Worm (Caenorhabditis elegans) whole organism, L1 larva: Measurements from ENCODE around the gene Y32G9A.5.

Experiments
- elt-2 ChIP-seq: sonication (generic microtip); optimal IDR thresholded peaks from 2 replicates; lab custom pipeline; 2016; ENCODE audit warnings: missing genetic modification characterization, mild to moderate bottlenecking, inconsistent platforms, missing compliant biosample characterization, missing genetic modification reagents
- jun-1 ChIP-seq: fragments of 150-350 bp; optimal IDR thresholded peaks from 2 replicates; lab custom pipeline; 2014; ENCODE audit warnings: missing biosample characterization, missing genetic modification reagents, missing genetic modification characterization
- mep-1 ChIP-seq: fragments of 150-350 bp; optimal IDR thresholded peaks from 2 replicates; lab custom pipeline; 2014; ENCODE audit warnings: missing biosample characterization, missing genetic modification characterization
- nhr-76 ChIP-seq: sonication (generic microtip); optimal IDR thresholded peaks from 2 replicates; lab custom pipeline; 2017; ENCODE audit warnings: missing biosample characterization, missing genetic modification characterization
- nhr-77 ChIP-seq: fragments of 150-350 bp; optimal IDR thresholded peaks from 2 replicates; lab custom pipeline; 2014; ENCODE audit warnings: missing biosample characterization, missing genetic modification characterization
- snpc-4 ChIP-seq: fragments of 150-350 bp; optimal IDR thresholded peaks from 2 replicates; lab custom pipeline; 2014; ENCODE audit warnings: missing biosample characterization, missing genetic modification characterization
- unc-130 ChIP-seq: fragments of 150-350 bp; optimal IDR thresholded peaks from 2 replicates; lab custom pipeline; 2017; ENCODE audit warnings: missing biosample characterization, missing genetic modification characterization, inconsistent platforms
- ztf-11 ChIP-seq, 2 experiments: sonication (generic microtip); optimal IDR thresholded peaks; 2 replicates each; lab custom pipeline; 2016 to 2017; ENCODE audit warnings: missing genetic modification characterization in 2 of 2, missing biosample characterization in 1 of 2, missing compliant biosample characterization in 1 of 2

- TF ChIP-seq ztf-11 (tag; optimal IDR thresholded peaks at IDR 0.05; lab: Kevin White, UChicago) (no peak), nhr-76 (tag; lab: Kevin White, UChicago) (no peak), jun-1 (tag; lab: Kevin White, UChicago) (no peak), nhr-77 (tag; lab: Kevin White, UChicago) (no peak), mep-1 (no peak), snpc-4 (tag; lab: Kevin White, UChicago) (no peak), unc-130 (no peak), elt-2 (tag; lab: Kevin White, UChicago) (no peak)
These were observed 42.5 kb upstream of the Y32G9A.5 start for ce11 chrV:1864997-1865396.
